Worm (Caenorhabditis elegans): ENCODE results near the gene fbxa-139.
"Not testable (repeated sequence)": the region's sequence is repeated elsewhere in the genome, so short reads cannot be mapped to it uniquely, and the experiment has no call there.

fbxa-139 gene

DNA sequence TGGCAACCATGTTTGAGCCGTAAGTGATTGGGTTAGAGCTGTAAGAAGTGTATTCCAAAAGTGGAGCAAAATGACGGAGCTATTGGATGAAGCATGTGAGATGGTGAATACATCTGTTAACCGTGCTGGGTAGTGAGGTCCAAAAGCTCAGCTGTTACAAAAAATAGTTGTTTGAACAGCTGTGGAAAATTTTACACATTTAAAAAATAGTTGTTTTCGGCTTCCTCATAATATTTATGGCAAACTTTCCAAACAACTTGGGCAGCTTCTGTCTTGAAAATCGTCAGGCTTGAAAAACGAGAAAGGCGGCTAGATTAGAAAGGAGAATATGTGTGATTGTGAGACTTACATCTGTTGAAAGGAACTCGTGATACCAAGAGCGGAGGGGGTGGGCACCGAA is 10.6 kb upstream of the fbxa-139 start, which contains the start of gene fbxa-154:
TSS of gene fbxa-154 (minus strand) at position 101 of the 400 bp plus-strand sequence.
- TF ChIP-seq pes-1 (GFP tag; IDR thresholded peaks at IDR 0.05) (no peak), tbx-37 (GFP tag; conservative IDR thresholded peaks at IDR 0.05) (no peak), F13C5.2 (tag; optimal IDR thresholded peaks at IDR 0.05) (no peak), sea-1 (GFP tag; conservative IDR thresholded peaks at IDR 0.05) (no peak), tra-4 (tag; optimal IDR thresholded peaks at IDR 0.05) (no peak), hmbx-1 (tag; optimal IDR thresholded peaks at IDR 0.05) (no peak), hnd-1 (tag; optimal IDR thresholded peaks at IDR 0.05) (no peak), hmg-4 (GFP tag; optimal IDR thresholded peaks at IDR 0.05) (no peak), scrt-1 (GFP tag; IDR thresholded peaks at IDR 0.05) (no peak), ceh-13 (GFP tag; optimal IDR thresholded peaks at IDR 0.05) (no peak), B0310.2 (tag; optimal IDR thresholded peaks at IDR 0.05) (no peak), tbx-11 (GFP tag; IDR thresholded peaks at IDR 0.05) (no peak), flt-1 (GFP tag; IDR thresholded peaks at IDR 0.05) (no peak), ets-7 (tag; optimal IDR thresholded peaks at IDR 0.05) (no peak)

DNA sequence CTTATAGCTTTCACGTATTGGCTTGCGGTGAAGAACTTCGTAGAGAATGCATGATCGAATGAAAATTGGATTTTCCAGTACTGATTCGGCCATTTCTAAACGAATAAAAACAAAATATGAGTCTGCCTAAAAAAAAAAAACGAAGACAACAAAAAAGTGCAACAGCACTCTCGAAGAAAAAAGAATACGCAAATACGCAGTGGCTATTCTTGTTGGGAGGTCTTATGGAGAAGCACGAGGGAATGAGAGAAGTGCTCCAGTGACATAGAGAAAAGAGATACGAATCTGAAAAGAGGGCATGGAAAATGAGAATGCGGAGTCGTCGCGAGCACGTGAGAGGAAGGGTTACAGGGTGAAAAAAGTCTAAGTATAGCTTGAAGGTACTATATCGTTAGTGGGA is 7.8 kb upstream of the fbxa-139 start, which contains the start of gene fbxa-152:
TSS of gene fbxa-152 (minus strand) at position 101 of the 400 bp plus-strand sequence.
- TF ChIP-seq tra-4 (tag; optimal IDR thresholded peaks at IDR 0.05) (no peak), hmg-4 (GFP tag; optimal IDR thresholded peaks at IDR 0.05) (no peak), hnd-1 (tag; optimal IDR thresholded peaks at IDR 0.05) (no peak), scrt-1 (GFP tag; IDR thresholded peaks at IDR 0.05) (no peak)

DNA sequence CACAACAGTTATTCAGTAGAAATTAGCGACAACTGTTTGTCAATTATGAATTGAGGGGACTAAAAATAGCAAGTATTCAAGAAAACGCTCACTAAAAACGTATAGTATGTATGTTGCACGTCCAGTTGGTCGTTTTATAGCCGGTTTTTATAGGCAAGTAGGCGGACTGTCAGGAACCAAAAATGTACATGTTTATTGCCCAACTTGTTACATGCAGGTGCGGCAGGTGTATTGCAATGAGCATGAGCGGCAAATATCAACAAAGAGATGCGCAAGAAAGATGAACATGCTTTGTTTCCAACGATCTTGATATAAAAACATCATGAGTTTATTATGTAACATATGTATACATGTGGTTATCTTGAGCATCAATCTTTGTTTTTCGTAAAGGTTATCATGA is 5.3 kb upstream of the fbxa-139 start, which contains the start of gene B0391.14:
TSS of gene B0391.14 (minus strand) at position 101 of the 400 bp plus-strand sequence.
- not testable (repeated sequence) for TF ChIP-seq pes-1 (GFP tag; IDR thresholded peaks at IDR 0.05); B0310.2 (tag; optimal IDR thresholded peaks at IDR 0.05); flt-1 (GFP tag; IDR thresholded peaks at IDR 0.05)

DNA sequence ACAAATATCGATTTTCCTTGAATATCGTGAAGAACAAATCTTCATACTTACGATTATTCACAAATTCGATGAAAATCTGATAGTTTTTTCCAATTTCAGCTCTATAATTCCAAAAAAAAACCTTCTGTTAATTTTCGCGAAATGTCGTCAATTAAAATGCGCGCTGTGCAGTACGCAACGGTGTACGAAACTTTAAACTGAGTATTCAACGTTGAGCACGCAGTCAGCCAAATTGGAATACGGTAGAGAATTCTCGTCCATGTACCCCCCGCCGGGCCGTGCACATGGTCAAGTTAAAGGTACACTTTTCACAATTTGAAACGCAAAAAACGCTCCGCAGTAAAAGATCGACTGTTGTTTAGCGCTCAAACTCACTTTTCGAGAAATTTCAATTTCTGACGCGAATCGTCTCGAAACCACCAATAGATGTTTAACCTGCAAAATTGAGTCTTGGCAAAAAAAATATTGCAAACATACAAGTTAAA is 4.2 kb downstream of the fbxa-139 start, which contains the start of gene F28F8.7:
TSS of gene F28F8.7 (minus strand) at position 435 of the 485 bp plus-strand sequence.
- 0 out of 2 replicates have a peak, but pooled peaks have one; percentile 39 for TF ChIP-seq tbx-11 (GFP tag; IDR thresholded peaks at IDR 0.05)
- TF ChIP-seq scrt-1 (GFP tag; IDR thresholded peaks at IDR 0.05) = 0 out of 2 replicates have a peak, but pooled peaks have one; percentile 41

DNA sequence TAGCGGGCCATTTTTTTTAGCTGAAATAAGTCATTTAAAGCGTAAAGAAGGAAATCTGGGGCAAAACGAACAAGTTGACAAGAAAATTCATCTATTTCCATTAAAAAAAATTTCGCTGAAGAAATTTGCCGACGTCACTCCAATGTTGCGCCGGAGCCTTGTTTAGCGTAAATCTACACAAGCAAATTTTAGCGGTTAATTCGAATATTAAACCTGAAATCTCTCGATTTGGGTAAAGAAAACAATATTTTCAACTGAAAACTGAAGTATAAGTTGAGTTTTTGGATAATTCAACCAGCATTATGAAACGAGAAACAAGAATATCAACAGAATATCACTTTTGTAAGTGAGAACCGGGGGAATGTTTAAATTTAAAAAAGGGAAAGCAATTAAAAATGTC is 16.1 kb downstream of the fbxa-139 start, which contains the start of gene F28F8.9:
TSS of gene F28F8.9 (minus strand) at position 288 of the 400 bp plus-strand sequence.
- TF ChIP-seq pes-1 (GFP tag; IDR thresholded peaks at IDR 0.05) (no peak), tbx-37 (GFP tag; conservative IDR thresholded peaks at IDR 0.05) (no peak), hmg-4 (GFP tag; optimal IDR thresholded peaks at IDR 0.05) (no peak), ama-1 (optimal IDR thresholded peaks at IDR 0.05) (no peak), F13C5.2 (tag; optimal IDR thresholded peaks at IDR 0.05) (no peak), hmbx-1 (tag; optimal IDR thresholded peaks at IDR 0.05) (no peak), flt-1 (GFP tag; IDR thresholded peaks at IDR 0.05) (no peak), ets-7 (tag; optimal IDR thresholded peaks at IDR 0.05) (no peak), B0310.2 (tag; optimal IDR thresholded peaks at IDR 0.05) (no peak), tra-4 (tag; optimal IDR thresholded peaks at IDR 0.05) (no peak), tbx-11 (GFP tag; IDR thresholded peaks at IDR 0.05) (no peak), hnd-1 (tag; optimal IDR thresholded peaks at IDR 0.05) (no peak), ceh-13 (GFP tag; optimal IDR thresholded peaks at IDR 0.05) (no peak)

DNA sequence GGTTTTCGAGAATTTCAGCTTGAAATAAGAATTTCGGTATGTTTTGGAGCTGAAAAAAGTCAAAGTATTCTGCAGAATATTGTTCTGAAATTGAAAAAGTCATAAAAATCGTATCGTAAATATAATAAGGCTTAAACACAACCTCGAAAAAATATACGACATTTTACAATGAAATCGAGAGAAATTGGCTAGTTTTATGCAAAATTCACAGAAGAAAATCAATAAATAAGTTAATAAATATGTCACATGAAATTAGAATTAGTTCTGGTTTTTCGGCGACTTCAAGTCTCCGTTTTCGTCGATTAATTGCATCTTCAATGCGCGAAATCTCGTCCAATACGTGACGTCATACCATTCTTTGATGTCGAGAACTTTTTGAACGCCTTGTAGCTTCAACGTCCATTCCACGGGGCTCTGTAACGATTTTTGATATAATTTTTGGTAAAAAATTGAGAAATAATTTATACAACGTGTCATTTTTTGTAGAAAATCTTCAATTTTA is 17.0 kb downstream of the fbxa-139 start, which contains the start of gene atx-3:
TSS of gene atx-3 (minus strand) at position 51 of the 502 bp plus-strand sequence.
- TF ChIP-seq tbx-11 (GFP tag; IDR thresholded peaks at IDR 0.05) (no peak), ceh-36 (tag; optimal IDR thresholded peaks at IDR 0.05) (no peak), tbx-37 (GFP tag; conservative IDR thresholded peaks at IDR 0.05) (no peak), hmg-4 (GFP tag; optimal IDR thresholded peaks at IDR 0.05) (no peak), hmbx-1 (tag; optimal IDR thresholded peaks at IDR 0.05) (no peak), ama-1 (optimal IDR thresholded peaks at IDR 0.05) (no peak), ets-7 (tag; optimal IDR thresholded peaks at IDR 0.05) (no peak), F13C5.2 (tag; optimal IDR thresholded peaks at IDR 0.05) (no peak), scrt-1 (GFP tag; IDR thresholded peaks at IDR 0.05) (no peak), tra-4 (tag; optimal IDR thresholded peaks at IDR 0.05) (no peak), flt-1 (GFP tag; IDR thresholded peaks at IDR 0.05) (no peak), aly-1 (tag; optimal IDR thresholded peaks at IDR 0.05) (no peak), ceh-13 (GFP tag; optimal IDR thresholded peaks at IDR 0.05) (no peak), B0310.2 (tag; optimal IDR thresholded peaks at IDR 0.05) (no peak)

DNA sequence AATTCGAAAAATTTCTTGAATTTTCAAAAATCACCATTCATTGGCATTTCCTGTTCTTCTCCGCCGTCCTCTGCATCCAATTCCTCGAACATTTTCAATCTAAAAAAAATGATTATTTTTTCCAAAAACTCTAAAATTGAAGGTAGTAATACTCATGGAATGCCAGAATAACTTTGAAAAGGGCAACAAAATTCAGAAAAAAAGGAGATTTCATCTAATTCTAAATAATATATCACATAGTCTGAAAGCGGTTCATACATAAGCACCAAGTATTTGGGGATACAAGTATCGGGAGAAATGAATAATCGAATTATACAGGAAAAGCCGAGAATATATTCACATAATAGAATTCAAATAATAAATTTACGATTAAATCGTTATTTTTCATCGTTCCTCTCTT is 19.2 kb downstream of the fbxa-139 start, which contains the start of gene mdt-28:
TSS of gene mdt-28 (minus strand) at position 101 of the 400 bp plus-strand sequence.
- no peak for TF ChIP-seq F13C5.2 (tag; optimal IDR thresholded peaks at IDR 0.05)
- TF ChIP-seq flt-1 (GFP tag; IDR thresholded peaks at IDR 0.05) = no peak
- no peak for TF ChIP-seq ama-1 (optimal IDR thresholded peaks at IDR 0.05)
- TF ChIP-seq tbx-37 (GFP tag; conservative IDR thresholded peaks at IDR 0.05) = no peak
- TF ChIP-seq ceh-13 (GFP tag; optimal IDR thresholded peaks at IDR 0.05) = no peak
- TF ChIP-seq aly-1 (tag; optimal IDR thresholded peaks at IDR 0.05) = no peak
- no peak for TF ChIP-seq pes-1 (GFP tag; IDR thresholded peaks at IDR 0.05)
- TF ChIP-seq ceh-36 (tag; optimal IDR thresholded peaks at IDR 0.05) = no peak
- no peak for TF ChIP-seq B0310.2 (tag; optimal IDR thresholded peaks at IDR 0.05)
- TF ChIP-seq hnd-1 (tag; optimal IDR thresholded peaks at IDR 0.05) = no peak
- no peak for TF ChIP-seq scrt-1 (GFP tag; IDR thresholded peaks at IDR 0.05)
- no peak for TF ChIP-seq tra-4 (tag; optimal IDR thresholded peaks at IDR 0.05)
- TF ChIP-seq hmbx-1 (tag; optimal IDR thresholded peaks at IDR 0.05) = no peak
- TF ChIP-seq tbx-11 (GFP tag; IDR thresholded peaks at IDR 0.05) = no peak
- TF ChIP-seq hmg-4 (GFP tag; optimal IDR thresholded peaks at IDR 0.05) = no peak

DNA sequence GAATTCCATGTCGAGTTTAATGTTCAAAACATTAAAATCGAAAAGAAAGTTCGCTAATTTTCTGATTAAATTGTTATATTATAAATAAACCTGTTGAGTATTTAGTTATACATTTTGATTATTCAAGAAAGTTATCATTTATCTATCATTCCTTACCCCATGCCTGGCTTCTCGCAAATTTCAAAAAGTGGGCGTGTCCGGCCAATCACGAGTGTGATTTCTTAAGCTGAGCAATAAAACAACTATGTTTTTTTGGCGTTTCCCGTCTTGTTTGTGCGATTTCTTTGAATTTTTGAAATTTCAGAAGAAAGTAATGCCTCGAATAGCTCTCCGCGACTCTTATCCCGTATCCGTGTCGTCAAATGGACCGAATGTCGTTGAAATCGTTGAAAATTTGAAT is 21.9 kb downstream of the fbxa-139 start, which contains the start of gene fbxa-94:
TSS of gene fbxa-94 (plus strand) at position 301 of the 400 bp plus-strand sequence.
- TF ChIP-seq hmg-4 (GFP tag; optimal IDR thresholded peaks at IDR 0.05) (no peak), hnd-1 (tag; optimal IDR thresholded peaks at IDR 0.05) (no peak), B0310.2 (tag; optimal IDR thresholded peaks at IDR 0.05) (no peak), ets-7 (tag; optimal IDR thresholded peaks at IDR 0.05) (no peak), tra-4 (tag; optimal IDR thresholded peaks at IDR 0.05) (no peak), aly-1 (tag; optimal IDR thresholded peaks at IDR 0.05) (no peak), ceh-36 (tag; optimal IDR thresholded peaks at IDR 0.05) (no peak), scrt-1 (GFP tag; IDR thresholded peaks at IDR 0.05) (no peak), hmbx-1 (tag; optimal IDR thresholded peaks at IDR 0.05) (no peak), pes-1 (GFP tag; IDR thresholded peaks at IDR 0.05) (no peak), tbx-37 (GFP tag; conservative IDR thresholded peaks at IDR 0.05) (no peak), flt-1 (GFP tag; IDR thresholded peaks at IDR 0.05) (no peak), ceh-13 (GFP tag; optimal IDR thresholded peaks at IDR 0.05) (no peak), tbx-11 (GFP tag; IDR thresholded peaks at IDR 0.05) (no peak), sea-1 (GFP tag; conservative IDR thresholded peaks at IDR 0.05) (no peak), ama-1 (optimal IDR thresholded peaks at IDR 0.05) (no peak), F13C5.2 (tag; optimal IDR thresholded peaks at IDR 0.05) (no peak)
